Worm (Caenorhabditis elegans) whole organism, L3 larva: ENCODE measurements around the gene M05D6.5.

ENCODE experiments used
- R02D3.7 ChIP-seq: fragments of 150-350 bp; optimal IDR thresholded peaks from 2 replicates; lab custom pipeline; 2014; ENCODE audit warnings: missing biosample characterization, missing genetic modification characterization
- ZK546.5 ChIP-seq: sonication (generic microtip); optimal IDR thresholded peaks from 2 replicates; lab custom pipeline; 2017; ENCODE audit warnings: missing biosample characterization, missing genetic modification characterization
- aly-2 ChIP-seq: fragments of 150-350 bp; optimal IDR thresholded peaks from 2 replicates; lab custom pipeline; 2014; ENCODE audit warnings: missing biosample characterization, missing genetic modification characterization
- ama-1 ChIP-seq: fragments of 150-350 bp; optimal IDR thresholded peaks from 2 replicates; lab custom pipeline; 2018
- ceh-16 ChIP-seq: sonication (generic microtip); optimal IDR thresholded peaks from 2 replicates; lab custom pipeline; 2017; ENCODE audit warnings: missing biosample characterization, missing genetic modification characterization
- ceh-28 ChIP-seq: fragments of 150-350 bp; optimal IDR thresholded peaks from 2 replicates; lab custom pipeline; 2014; ENCODE audit warnings: missing biosample characterization, missing genetic modification reagents, missing genetic modification characterization
- ceh-82 ChIP-seq: fragments of 150-350 bp; optimal IDR thresholded peaks from 2 replicates; lab custom pipeline; 2014; ENCODE audit warnings: missing biosample characterization, missing genetic modification characterization
- ceh-9 ChIP-seq: sonication (generic microtip); optimal IDR thresholded peaks from 2 replicates; lab custom pipeline; 2018; ENCODE audit warnings: missing biosample characterization, missing genetic modification characterization
- daf-12 ChIP-seq: fragments of 150-350 bp; optimal IDR thresholded peaks from 2 replicates; lab custom pipeline; 2014; ENCODE audit warnings: missing biosample characterization, missing genetic modification reagents, missing genetic modification characterization
- egl-27 ChIP-seq: sonication (generic microtip); optimal IDR thresholded peaks from 4 replicates; lab custom pipeline; 2017; ENCODE audit warnings: missing biosample characterization, missing genetic modification reagents, missing genetic modification characterization
- egl-5 ChIP-seq: fragments of 150-350 bp; optimal IDR thresholded peaks from 2 replicates; lab custom pipeline; 2017; ENCODE audit warnings: missing biosample characterization, missing genetic modification reagents, missing genetic modification characterization, inconsistent platforms
- elt-1 ChIP-seq: fragments of 150-350 bp; optimal IDR thresholded peaks from 2 replicates; lab custom pipeline; 2014; ENCODE audit warnings: missing biosample characterization, missing genetic modification characterization
- elt-2 ChIP-seq: sonication (generic microtip); optimal IDR thresholded peaks from 2 replicates; lab custom pipeline; 2016; ENCODE audit warnings: missing genetic modification reagents, mild to moderate bottlenecking, missing genetic modification characterization, missing compliant biosample characterization
- elt-3 ChIP-seq, 3 experiments: fragments of 150-350 bp in 1 of 3; sonication (generic microtip) in 2 of 3; optimal IDR thresholded peaks; 2 replicates in 2 of 3; 4 replicates in 1 of 3; lab custom pipeline; 2014 to 2017; ENCODE audit warnings: missing biosample characterization in 3 of 3, missing genetic modification characterization in 3 of 3
- eor-1 ChIP-seq, 2 experiments: fragments of 150-350 bp; optimal IDR thresholded peaks; 2 replicates each; lab custom pipeline; 2014 to 2018; ENCODE audit warnings: missing biosample characterization in 2 of 2, missing genetic modification characterization in 2 of 2
- fkh-10 ChIP-seq: sonication (generic microtip); optimal IDR thresholded peaks from 2 replicates; lab custom pipeline; 2017; ENCODE audit warnings: missing biosample characterization, missing genetic modification reagents, missing genetic modification characterization
- fkh-2 ChIP-seq: fragments of 150-350 bp; optimal IDR thresholded peaks from 2 replicates; lab custom pipeline; 2014; ENCODE audit warnings: missing biosample characterization, missing genetic modification reagents, missing genetic modification characterization
- fos-1 ChIP-seq: fragments of 150-350 bp; optimal IDR thresholded peaks from 2 replicates; lab custom pipeline; 2014; ENCODE audit warnings: missing biosample characterization, missing genetic modification characterization
- hmg-11 ChIP-seq: sonication (generic microtip); optimal IDR thresholded peaks from 2 replicates; lab custom pipeline; 2016; ENCODE audit warnings: missing genetic modification characterization, missing compliant biosample characterization
- jun-1 ChIP-seq: fragments of 150-350 bp; optimal IDR thresholded peaks from 2 replicates; lab custom pipeline; 2014; ENCODE audit warnings: missing biosample characterization, missing genetic modification reagents, missing genetic modification characterization
- lin-15B ChIP-seq: fragments of 150-350 bp; optimal IDR thresholded peaks from 2 replicates; lab custom pipeline; 2014; ENCODE audit warnings: missing biosample characterization, missing genetic modification characterization
- lin-39 ChIP-seq: fragments of 150-350 bp; optimal IDR thresholded peaks from 2 replicates; lab custom pipeline; 2018; ENCODE audit warnings: missing biosample characterization, missing genetic modification reagents, missing genetic modification characterization
- lsy-12 ChIP-seq: sonication (generic microtip); optimal IDR thresholded peaks from 2 replicates; lab custom pipeline; 2016; ENCODE audit warnings: mild to moderate bottlenecking, missing genetic modification characterization, missing compliant biosample characterization
- mdl-1 ChIP-seq: fragments of 150-350 bp; optimal IDR thresholded peaks from 2 replicates; lab custom pipeline; 2014; ENCODE audit warnings: missing biosample characterization, missing genetic modification characterization
- mml-1 ChIP-seq: fragments of 150-350 bp; sonication (generic microtip); optimal IDR thresholded peaks from 3 replicates; lab custom pipeline; 2014; ENCODE audit warnings: missing biosample characterization, missing genetic modification characterization
- nfya-1 ChIP-seq: sonication (generic microtip); optimal IDR thresholded peaks from 2 replicates; lab custom pipeline; 2017; ENCODE audit warnings: missing genetic modification characterization, mild to moderate bottlenecking, missing compliant biosample characterization, antibody characterized with exemption, moderate library complexity; ENCODE audit not compliant: insufficient read depth
- nhr-11 ChIP-seq: fragments of 150-350 bp; optimal IDR thresholded peaks from 2 replicates; lab custom pipeline; 2014; ENCODE audit warnings: missing biosample characterization, missing genetic modification characterization
- nhr-12 ChIP-seq: fragments of 150-350 bp; optimal IDR thresholded peaks from 2 replicates; lab custom pipeline; 2014; ENCODE audit warnings: missing biosample characterization, missing genetic modification characterization
- nhr-23 ChIP-seq: fragments of 150-350 bp; optimal IDR thresholded peaks from 2 replicates; lab custom pipeline; 2014; ENCODE audit warnings: missing biosample characterization, missing genetic modification reagents, missing genetic modification characterization
- nhr-237 ChIP-seq: fragments of 150-350 bp; optimal IDR thresholded peaks from 2 replicates; lab custom pipeline; 2014; ENCODE audit warnings: missing biosample characterization, missing genetic modification characterization
- nhr-25 ChIP-seq: sonication (generic microtip); optimal IDR thresholded peaks from 2 replicates; lab custom pipeline; 2017; ENCODE audit warnings: missing biosample characterization, missing genetic modification characterization
- nhr-28 ChIP-seq: fragments of 150-350 bp; optimal IDR thresholded peaks from 2 replicates; lab custom pipeline; 2014; ENCODE audit warnings: missing biosample characterization, missing genetic modification characterization
- nhr-43 ChIP-seq: sonication (generic microtip); optimal IDR thresholded peaks from 2 replicates; lab custom pipeline; 2016; ENCODE audit warnings: mild to moderate bottlenecking, missing genetic modification characterization, missing compliant biosample characterization; ENCODE audit not compliant: poor library complexity, severe bottlenecking
- nhr-67 ChIP-seq: fragments of 150-350 bp; optimal IDR thresholded peaks from 2 replicates; lab custom pipeline; 2014; ENCODE audit warnings: missing biosample characterization, missing genetic modification characterization
- nhr-76 ChIP-seq: fragments of 150-350 bp; sonication (generic microtip); optimal IDR thresholded peaks from 5 replicates; lab custom pipeline; 2014; ENCODE audit warnings: missing biosample characterization, missing genetic modification characterization
- nhr-77 ChIP-seq: fragments of 150-350 bp; optimal IDR thresholded peaks from 2 replicates; lab custom pipeline; 2014; ENCODE audit warnings: missing biosample characterization, missing genetic modification characterization
- pha-4 ChIP-seq: fragments of 150-350 bp; optimal IDR thresholded peaks from 2 replicates; lab custom pipeline; 2014; ENCODE audit warnings: missing biosample characterization, missing genetic modification reagents, missing genetic modification characterization
- pqm-1 ChIP-seq: fragments of 150-350 bp; optimal IDR thresholded peaks from 2 replicates; lab custom pipeline; 2017; ENCODE audit warnings: missing biosample characterization, missing genetic modification characterization, inconsistent platforms
- sea-2 ChIP-seq: fragments of 150-350 bp; sonication (generic microtip); optimal IDR thresholded peaks from 4 replicates; lab custom pipeline; 2014; ENCODE audit warnings: missing biosample characterization, missing genetic modification reagents, missing genetic modification characterization
- skn-1 ChIP-seq: fragments of 150-350 bp; optimal IDR thresholded peaks from 2 replicates; lab custom pipeline; 2014; ENCODE audit warnings: missing biosample characterization, missing genetic modification characterization
- snpc-4 ChIP-seq: fragments of 150-350 bp; optimal IDR thresholded peaks from 2 replicates; lab custom pipeline; 2014; ENCODE audit warnings: missing biosample characterization, missing genetic modification characterization
- tbx-2 ChIP-seq: sonication (generic microtip); optimal IDR thresholded peaks from 2 replicates; lab custom pipeline; 2016; ENCODE audit warnings: mild to moderate bottlenecking, missing genetic modification characterization, missing compliant biosample characterization
- unc-39 ChIP-seq: sonication (generic microtip); optimal IDR thresholded peaks from 4 replicates; lab custom pipeline; 2017; ENCODE audit warnings: missing biosample characterization, missing genetic modification characterization
- unc-62 ChIP-seq: fragments of 150-350 bp; sonication (generic microtip); optimal IDR thresholded peaks from 4 replicates; lab custom pipeline; 2014; ENCODE audit warnings: missing biosample characterization, missing genetic modification reagents, missing genetic modification characterization
- zag-1 ChIP-seq: fragments of 150-350 bp; optimal IDR thresholded peaks from 2 replicates; lab custom pipeline; 2014; ENCODE audit warnings: missing biosample characterization, missing genetic modification characterization
- ztf-11 ChIP-seq: fragments of 150-350 bp; optimal IDR thresholded peaks from 2 replicates; lab custom pipeline; 2014; ENCODE audit warnings: missing biosample characterization, missing genetic modification characterization
- ztf-4 ChIP-seq: fragments of 150-350 bp; optimal IDR thresholded peaks from 2 replicates; lab custom pipeline; 2014; ENCODE audit warnings: missing biosample characterization, missing genetic modification characterization

The M05D6.5 gene

DNA sequence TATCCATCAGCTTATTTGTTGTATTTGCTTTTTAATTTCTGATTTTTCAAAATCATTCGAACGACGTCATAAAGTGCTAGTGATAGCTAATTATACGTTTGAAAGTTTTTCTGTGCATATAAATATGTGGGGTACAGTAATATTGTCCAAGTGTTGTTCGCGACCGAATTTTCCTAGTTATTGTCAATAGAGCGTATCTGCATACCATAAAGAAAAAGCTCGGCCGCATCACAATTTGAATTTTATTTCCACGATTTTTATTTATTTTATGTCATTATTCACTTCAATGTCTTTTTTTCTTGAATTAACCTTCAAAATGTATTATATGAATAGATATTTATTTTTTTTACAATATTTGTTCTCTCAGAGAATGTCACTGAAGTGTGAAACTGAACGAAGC is 34.8 kb upstream of the M05D6.5 start, which contains the start of gene rnh-2:
rnh-2 (plus strand) TSS at position 368 of the 400 bp plus-strand sequence.
- TF ChIP-seq fkh-2 (tag; lab: Kevin White, UChicago) (no peak), nhr-77 (tag; lab: Kevin White, UChicago) (no peak), snpc-4 (peak; percentile 73), mml-1 (no peak), nhr-237 (tag; lab: Kevin White, UChicago) (no peak), pqm-1 (tag; lab: Kevin White, UChicago) (no peak), fkh-10 (GFP tag; lab: Kevin White, UChicago) (no peak), unc-62 (GFP tag; lab: Kevin White, UChicago) (no peak), elt-3 (tag; optimal IDR thresholded peaks at IDR 0.05; lab: Kevin White, UChicago) (no peak), lsy-12 (tag; lab: Kevin White, UChicago) (peak; percentile 14), nfya-1 (tag; lab: Kevin White, UChicago) (peak; percentile 60), zag-1 (no peak), ceh-9 (tag; lab: Kevin White, UChicago) (no peak), sea-2 (GFP tag; lab: Kevin White, UChicago) (no peak), egl-5 (no peak), jun-1 (no peak), nhr-43 (peak; percentile 58), ZK546.5 (no peak), ztf-11 (no peak), R02D3.7 (tag; lab: Kevin White, UChicago) (peak; percentile 46), ama-1 (lab: Kevin White, UChicago) (no peak), eor-1 (tag; optimal IDR thresholded peaks at IDR 0.05; lab: Kevin White, UChicago) (no peak), unc-39 (tag; lab: Kevin White, UChicago) (no peak), egl-27 (no peak), hmg-11 (tag; lab: Kevin White, UChicago) (no peak), nhr-23 (tag; lab: Kevin White, UChicago) (peak; percentile 83), skn-1 (tag; lab: Kevin White, UChicago) (no peak), elt-1 (tag; lab: Kevin White, UChicago) (no peak), nhr-67 (tag; lab: Kevin White, UChicago) (no peak), ceh-16 (tag; lab: Kevin White, UChicago) (no peak), aly-2 (no peak), daf-12 (no peak), nhr-11 (tag; lab: Kevin White, UChicago) (no peak), ceh-28 (tag; lab: Kevin White, UChicago) (no peak), nhr-76 (tag; lab: Kevin White, UChicago) (peak; percentile 28), mdl-1 (no peak), ceh-82 (tag; lab: Kevin White, UChicago) (no peak), lin-39 (tag; lab: Kevin White, UChicago) (no peak), nhr-12 (tag; lab: Kevin White, UChicago) (no peak), fos-1 (no peak), nhr-28 (tag; lab: Kevin White, UChicago) (no peak), pha-4 (tag; lab: Kevin White, UChicago) (peak; percentile 92), ztf-4 (tag; lab: Kevin White, UChicago) (no peak), lin-15B (tag; lab: Kevin White, UChicago) (peak; percentile 85), tbx-2 (tag; lab: Kevin White, UChicago) (no peak), elt-2 (tag; lab: Kevin White, UChicago) (peak; percentile 42), nhr-25 (tag; lab: Kevin White, UChicago) (peak; percentile 52)
- TF ChIP-seq, all 47 proteins: peak for 11
